Fruit fly (Drosophila melanogaster): ENCODE results near the gene Ocho.
A peak's percentile ranks its signal among the peaks of the same experiment; 100 is the strongest.

Gene Ocho

dm6 chr3L:14970213-14970612 lies 4.4 kb upstream of the Ocho start:
- no peak for TF ChIP-seq gl (tag; optimal IDR thresholded peaks at IDR 0.05)
- no peak for TF ChIP-seq fd96Ca (GFP tag; IDR thresholded peaks at IDR 0.05)
- no peak for TF ChIP-seq CG32121 (GFP tag; IDR thresholded peaks at IDR 0.05)

- TF ChIP-seq CG32121 (GFP tag; IDR thresholded peaks at IDR 0.05) (no peak), CG8159 (tag; optimal IDR thresholded peaks at IDR 0.05) (peak; percentile 9), CG9948 (tag; optimal IDR thresholded peaks at IDR 0.05) (no peak), CG12605 (GFP tag; IDR thresholded peaks at IDR 0.05) (no peak), CG34367 (tag; optimal IDR thresholded peaks at IDR 0.05) (no peak)
These were observed 2.6 kb upstream of the Ocho start for dm6 chr3L:14971893-14972624.

- TF ChIP-seq CG15710 (tag; optimal IDR thresholded peaks at IDR 0.05): no peak
- no peak for TF ChIP-seq CG32121 (GFP tag; IDR thresholded peaks at IDR 0.05)
- TF ChIP-seq CG17806 (tag; optimal IDR thresholded peaks at IDR 0.05): no peak
- no peak for TF ChIP-seq Ets98B (GFP tag; IDR thresholded peaks at IDR 0.05)
- TF ChIP-seq CG4496 (GFP tag; IDR thresholded peaks at IDR 0.05): no peak
- no peak for TF ChIP-seq CG9948 (tag; optimal IDR thresholded peaks at IDR 0.05)
- no peak for TF ChIP-seq CG8159 (tag; optimal IDR thresholded peaks at IDR 0.05)
- no peak for TF ChIP-seq rn (GFP tag; IDR thresholded peaks at IDR 0.05)
- TF ChIP-seq EcR (GFP tag; optimal IDR thresholded peaks at IDR 0.05): no peak
- no peak for TF ChIP-seq fd96Ca (GFP tag; IDR thresholded peaks at IDR 0.05)
- no peak for TF ChIP-seq CG34367 (tag; optimal IDR thresholded peaks at IDR 0.05)
These were observed 1.9 kb upstream of the Ocho start, which contains the start of gene Brd for dm6 chr3L:14972625-14973250. Gene Brd, plus strand, starts transcription at chr3L:14972667.

dm6 chr3L:14973251-14973625 lies 1.4 kb upstream of the Ocho start:
- TF ChIP-seq fd96Ca (GFP tag; IDR thresholded peaks at IDR 0.05) (no peak), EcR (GFP tag; optimal IDR thresholded peaks at IDR 0.05) (peak; percentile 49)

dm6 chr3L:14974952-14975351 lies 304 bp downstream of the Ocho start:
- no peak for TF ChIP-seq EcR (GFP tag; optimal IDR thresholded peaks at IDR 0.05)
- TF ChIP-seq CG8301 (tag; optimal IDR thresholded peaks at IDR 0.05): no peak
- TF ChIP-seq Pif1B (GFP tag; optimal IDR thresholded peaks at IDR 0.05): no peak
- TF ChIP-seq CG13204 (GFP tag; optimal IDR thresholded peaks at IDR 0.05): no peak
- no peak for TF ChIP-seq gl (tag; optimal IDR thresholded peaks at IDR 0.05)
- TF ChIP-seq fd96Ca (GFP tag; IDR thresholded peaks at IDR 0.05): no peak

- TF ChIP-seq CG17806 (tag; optimal IDR thresholded peaks at IDR 0.05) (no peak), Snoo (tag; optimal IDR thresholded peaks at IDR 0.05) (no peak), Pif1B (GFP tag; optimal IDR thresholded peaks at IDR 0.05) (no peak)
These were observed 1.4 kb downstream of the Ocho start for dm6 chr3L:14976026-14976425.

dm6 chr3L:14977536-14978495 lies 3.2 kb downstream of the Ocho start:
- no peak for TF ChIP-seq D1 (tag; optimal IDR thresholded peaks at IDR 0.05)
- TF ChIP-seq fd96Ca (GFP tag; IDR thresholded peaks at IDR 0.05): no peak
- TF ChIP-seq CG14655 (GFP tag; optimal IDR thresholded peaks at IDR 0.05): peak; percentile 63
- peak; percentile 21 for TF ChIP-seq Pif1A (GFP tag; optimal IDR thresholded peaks at IDR 0.05)
- TF ChIP-seq CG17806 (tag; optimal IDR thresholded peaks at IDR 0.05): peak; percentile 29
- TF ChIP-seq CG8301 (tag; optimal IDR thresholded peaks at IDR 0.05): peak; percentile 2
- TF ChIP-seq Ets98B (GFP tag; IDR thresholded peaks at IDR 0.05): no peak; the same call in 1 of the 2 replicates
- no peak for TF ChIP-seq rn (GFP tag; IDR thresholded peaks at IDR 0.05)
- peak; percentile 73 for TF ChIP-seq CG15710 (tag; optimal IDR thresholded peaks at IDR 0.05)
- peak; percentile 27 for TF ChIP-seq Pif1B (GFP tag; optimal IDR thresholded peaks at IDR 0.05)
- no peak for TF ChIP-seq CG10348 (GFP tag; IDR thresholded peaks at IDR 0.05)
- TF ChIP-seq CG13204 (GFP tag; optimal IDR thresholded peaks at IDR 0.05): peak; percentile 15
- TF ChIP-seq CG34367 (tag; optimal IDR thresholded peaks at IDR 0.05): peak; percentile 21
- peak; percentile 71 for TF ChIP-seq CG9948 (tag; optimal IDR thresholded peaks at IDR 0.05)
- peak; percentile 64 for TF ChIP-seq Snoo (tag; optimal IDR thresholded peaks at IDR 0.05)
- peak; percentile 87 for TF ChIP-seq EcR (GFP tag; optimal IDR thresholded peaks at IDR 0.05)
- TF ChIP-seq CG32121 (GFP tag; IDR thresholded peaks at IDR 0.05): no peak
- TF ChIP-seq CG8159 (tag; optimal IDR thresholded peaks at IDR 0.05): peak; percentile 77
- TF ChIP-seq CG12605 (GFP tag; IDR thresholded peaks at IDR 0.05): no peak
- no peak for TF ChIP-seq gl (tag; optimal IDR thresholded peaks at IDR 0.05)
- peak; percentile 39; the same call in 1 of the 3 replicates for TF ChIP-seq CG4496 (GFP tag; IDR thresholded peaks at IDR 0.05)
